Worm (Caenorhabditis elegans): ENCODE data around the gene fbxc-48.

DNA sequence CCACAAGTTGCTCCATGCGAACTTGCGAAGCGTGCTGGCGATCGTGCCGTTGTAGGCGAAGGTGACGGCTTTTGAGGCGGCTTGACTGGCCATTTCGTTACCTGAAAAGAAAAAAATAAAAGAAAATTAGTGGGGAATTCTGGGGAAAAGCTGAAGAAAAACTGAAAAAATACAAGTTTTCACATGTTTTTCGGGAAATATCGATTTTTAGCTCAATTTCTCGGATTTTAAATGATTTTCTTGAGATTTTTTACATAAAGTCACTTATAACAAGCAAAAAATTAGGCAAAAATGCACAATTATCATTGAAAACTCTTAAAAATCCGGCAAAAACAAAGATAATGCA, 39.7 kb downstream of the fbxc-48 start, which contains the start of gene T02H6.11:
- TF ChIP-seq unc-39 (tag; optimal IDR thresholded peaks at IDR 0.05) (no peak), peb-1 (tag; optimal IDR thresholded peaks at IDR 0.05) (no peak)

All from whole organism, L2 larva.